Worm (Caenorhabditis elegans): Measurements from ENCODE around the gene snb-5.

The snb-5 gene

ce11 chrIII:8181581-8181980 is 21.3 kb upstream of the snb-5 start, which contains the start of gene spc-2:
spc-2 (plus strand) TSS chrIII:8181881.
- TF ChIP-seq hlh-8 (tag; optimal IDR thresholded peaks at IDR 0.05) (no peak), rnt-1 (tag; optimal IDR thresholded peaks at IDR 0.05) (no peak), ceh-18 (tag; optimal IDR thresholded peaks at IDR 0.05) (no peak), elt-2 (tag; optimal IDR thresholded peaks at IDR 0.05) (no peak), zip-5 (tag; optimal IDR thresholded peaks at IDR 0.05) (no peak), ceh-22 (tag; optimal IDR thresholded peaks at IDR 0.05) (no peak), F13H6.1 (tag; optimal IDR thresholded peaks at IDR 0.05) (no peak), elt-4 (tag; optimal IDR thresholded peaks at IDR 0.05) (no peak), K09A11.1 (tag; optimal IDR thresholded peaks at IDR 0.05; ENCODE audit: insufficient read depth) (no peak)

- TF ChIP-seq zip-5 (tag; optimal IDR thresholded peaks at IDR 0.05): no peak
- TF ChIP-seq unc-3 (GFP tag; conservative IDR thresholded peaks at IDR 0.05): no peak
- no peak for TF ChIP-seq unc-3 (tag; optimal IDR thresholded peaks at IDR 0.05)
- TF ChIP-seq ceh-14 (tag; optimal IDR thresholded peaks at IDR 0.05): no peak
- no peak for TF ChIP-seq ceh-48 (tag; optimal IDR thresholded peaks at IDR 0.05)
- TF ChIP-seq ceh-30 (tag; optimal IDR thresholded peaks at IDR 0.05): no peak
- TF ChIP-seq madf-2 (tag; optimal IDR thresholded peaks at IDR 0.05): no peak
- no peak for TF ChIP-seq sox-4 (tag; optimal IDR thresholded peaks at IDR 0.05)
Measured at ce11 chrIII:8182573-8182972, 20.3 kb upstream of the snb-5 start.

- TF ChIP-seq ceh-18 (tag; optimal IDR thresholded peaks at IDR 0.05): no peak
- no peak for TF ChIP-seq rnt-1 (tag; optimal IDR thresholded peaks at IDR 0.05)
- no peak for TF ChIP-seq pros-1 (tag; optimal IDR thresholded peaks at IDR 0.05)
- TF ChIP-seq ceh-19 (GFP tag; optimal IDR thresholded peaks at IDR 0.05): no peak
- TF ChIP-seq K02D7.2 (tag; optimal IDR thresholded peaks at IDR 0.05): no peak
- TF ChIP-seq ceh-48 (tag; optimal IDR thresholded peaks at IDR 0.05): no peak
- TF ChIP-seq unc-42 (tag; optimal IDR thresholded peaks at IDR 0.05): no peak
- TF ChIP-seq sox-2 (GFP tag; IDR thresholded peaks at IDR 0.05): no peak
- TF ChIP-seq npax-4 (tag; optimal IDR thresholded peaks at IDR 0.05): no peak
- no peak for TF ChIP-seq hlh-15 (tag; optimal IDR thresholded peaks at IDR 0.05)
- TF ChIP-seq fkh-6 (tag; optimal IDR thresholded peaks at IDR 0.05): no peak
- no peak for TF ChIP-seq ets-4 (tag; optimal IDR thresholded peaks at IDR 0.05)
- no peak for TF ChIP-seq pha-2 (tag; optimal IDR thresholded peaks at IDR 0.05)
- TF ChIP-seq F13H6.1 (tag; optimal IDR thresholded peaks at IDR 0.05): no peak
- TF ChIP-seq ceh-31 (tag; optimal IDR thresholded peaks at IDR 0.05): no peak
- no peak for TF ChIP-seq ceh-2 (tag; optimal IDR thresholded peaks at IDR 0.05)
- TF ChIP-seq unc-3 (GFP tag; conservative IDR thresholded peaks at IDR 0.05): no peak
- TF ChIP-seq unc-3 (tag; optimal IDR thresholded peaks at IDR 0.05): no peak
- TF ChIP-seq ceh-34 (tag; optimal IDR thresholded peaks at IDR 0.05): no peak
- TF ChIP-seq ceh-6 (GFP tag; optimal IDR thresholded peaks at IDR 0.05): no peak
Measured at ce11 chrIII:8185130-8185529, 17.7 kb upstream of the snb-5 start.

- no peak for TF ChIP-seq ceh-2 (tag; optimal IDR thresholded peaks at IDR 0.05)
- no peak for TF ChIP-seq ceh-9 (tag; optimal IDR thresholded peaks at IDR 0.05)
- TF ChIP-seq lin-11 (tag; optimal IDR thresholded peaks at IDR 0.05): no peak
- TF ChIP-seq unc-86 (tag; optimal IDR thresholded peaks at IDR 0.05): no peak
- TF ChIP-seq sdc-2 (tag; optimal IDR thresholded peaks at IDR 0.05): no peak
- TF ChIP-seq mec-3 (tag; optimal IDR thresholded peaks at IDR 0.05; ENCODE audit: borderline replicate concordance): no peak
- no peak for TF ChIP-seq C08G9.2 (tag; optimal IDR thresholded peaks at IDR 0.05)
- no peak for TF ChIP-seq ref-2 (tag; optimal IDR thresholded peaks at IDR 0.05)
- TF ChIP-seq ceh-19 (GFP tag; optimal IDR thresholded peaks at IDR 0.05): no peak
- TF ChIP-seq elt-2 (tag; optimal IDR thresholded peaks at IDR 0.05): no peak
- TF ChIP-seq pag-3 (tag; optimal IDR thresholded peaks at IDR 0.05; ENCODE audit: borderline replicate concordance): no peak
- no peak for TF ChIP-seq hlh-15 (tag; optimal IDR thresholded peaks at IDR 0.05)
- TF ChIP-seq K09A11.1 (tag; optimal IDR thresholded peaks at IDR 0.05; ENCODE audit: insufficient read depth): no peak
- no peak for TF ChIP-seq fkh-6 (tag; optimal IDR thresholded peaks at IDR 0.05)
- no peak for TF ChIP-seq ama-1 (optimal IDR thresholded peaks at IDR 0.05)
- TF ChIP-seq pqm-1 (tag; optimal IDR thresholded peaks at IDR 0.05): no peak
- TF ChIP-seq unc-42 (tag; optimal IDR thresholded peaks at IDR 0.05): no peak
- no peak for TF ChIP-seq lim-6 (tag; optimal IDR thresholded peaks at IDR 0.05)
- TF ChIP-seq hlh-8 (tag; optimal IDR thresholded peaks at IDR 0.05): no peak
- TF ChIP-seq syd-9 (tag; optimal IDR thresholded peaks at IDR 0.05): no peak
Measured at ce11 chrIII:8190505-8190904, 12.3 kb upstream of the snb-5 start, which contains the start of gene C50C3.19. C50C3.19 (plus strand) TSS chrIII:8190805.

Data from whole organism, late embryonic.